Worm (Caenorhabditis elegans): ENCODE data around the gene ndnf-1.

Gene ndnf-1

DNA sequence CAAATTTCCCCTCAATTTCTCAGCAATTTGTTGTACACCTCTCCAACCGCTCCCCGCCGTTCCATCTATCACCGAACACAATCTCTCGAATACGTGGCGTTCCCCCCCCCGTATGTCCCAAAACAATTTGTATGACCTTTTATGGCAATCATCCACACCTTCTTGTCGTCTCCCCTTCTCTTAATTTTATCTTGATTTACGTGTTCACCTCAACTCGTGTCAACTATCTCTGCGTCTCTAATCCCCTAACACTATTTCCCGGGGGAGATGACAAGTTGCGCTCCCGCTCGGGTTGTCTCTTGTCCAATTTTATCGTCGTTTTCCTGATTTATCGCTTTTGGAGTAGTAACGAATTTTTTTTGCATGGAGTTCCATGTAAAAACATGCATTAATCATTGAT lies 14.1 kb downstream of the ndnf-1 start:
- TF ChIP-seq fkh-10 (GFP tag; optimal IDR thresholded peaks at IDR 0.05) (no peak), aha-1 (tag) (peak; percentile 81), hlh-30 (tag; optimal IDR thresholded peaks at IDR 0.05; ENCODE audit: insufficient read depth) (peak; percentile 36), nhr-102 (tag; optimal IDR thresholded peaks at IDR 0.05) (no peak), ceh-62 (tag; optimal IDR thresholded peaks at IDR 0.05) (no peak), ceh-20 (GFP tag; IDR thresholded peaks at IDR 0.05) (no peak), unc-62 (GFP tag; optimal IDR thresholded peaks at IDR 0.05 in 1 of 2) (peak in 1 of 2 experiments; percentile 85), unc-62 (tag; optimal IDR thresholded peaks at IDR 0.05) (no peak), dmd-9 (GFP tag; IDR thresholded peaks at IDR 0.05) (0 out of 2 replicates have a peak, but pooled peaks have one; percentile 29), spr-1 (tag; optimal IDR thresholded peaks at IDR 0.05) (no peak), nhr-28 (tag; optimal IDR thresholded peaks at IDR 0.05) (peak; percentile 26), F44E2.7 (GFP tag; IDR thresholded peaks at IDR 0.05) (no peak), nhr-48 (tag; optimal IDR thresholded peaks at IDR 0.05) (no peak), tra-1 (GFP tag; IDR thresholded peaks at IDR 0.05) (0 out of 2 replicates have a peak, but pooled peaks have one; percentile 16)

DNA sequence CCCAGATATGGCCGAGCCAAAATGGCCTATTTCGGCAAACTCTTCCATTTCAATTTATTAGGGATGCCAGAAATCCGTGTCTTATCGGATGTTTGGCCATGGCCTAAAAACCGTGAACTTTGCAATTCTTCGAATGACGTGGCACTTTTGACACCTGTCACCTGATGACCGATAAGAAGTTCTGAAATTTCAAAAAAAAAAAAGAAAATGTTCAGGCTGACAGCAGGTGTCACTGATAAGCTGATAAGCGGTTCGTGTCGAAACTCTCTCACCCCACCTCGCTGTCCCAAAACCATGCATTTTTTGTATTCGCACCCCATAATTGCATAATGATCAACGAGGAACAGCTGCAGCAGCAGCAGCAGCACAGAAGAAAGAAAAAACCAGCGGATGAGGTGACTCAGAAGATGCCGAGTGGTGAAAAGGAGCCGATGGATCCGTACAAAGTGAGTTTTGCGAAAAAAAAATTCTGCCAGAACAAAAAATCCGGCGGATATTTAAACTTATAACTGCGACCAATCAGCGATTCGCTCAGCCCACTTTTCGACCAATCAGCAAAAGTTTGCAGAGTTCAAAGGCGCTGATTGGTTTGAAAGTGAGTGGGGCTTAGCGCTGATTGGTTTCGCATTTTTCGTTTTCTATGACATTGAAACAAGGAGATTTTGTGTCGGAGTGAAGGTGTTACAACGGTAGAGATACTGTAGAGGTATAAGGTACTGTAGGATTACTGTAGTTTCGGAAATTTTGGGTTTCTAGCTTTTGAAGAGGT lies 16.2 kb downstream of the ndnf-1 start, which contains the start of the genes Y54G2A.28 and vrp-1:
Gene Y54G2A.28, minus strand, starts transcription at position 48 of the 769 bp plus-strand sequence.
Gene vrp-1, plus strand, starts transcription at position 214 of the 769 bp plus-strand sequence.
- TF ChIP-seq dpl-1 (GFP tag; optimal IDR thresholded peaks at IDR 0.05) (no peak), ztf-7 (tag; optimal IDR thresholded peaks at IDR 0.05) (no peak), gei-8 (GFP tag; optimal IDR thresholded peaks at IDR 0.05) (no peak), dmd-6 (GFP tag; IDR thresholded peaks at IDR 0.05) (peak; percentile 97), lin-38 (GFP tag; IDR thresholded peaks at IDR 0.05) (peak; percentile 20; the same call in 1 of the 2 replicates), ceh-32 (tag; optimal IDR thresholded peaks at IDR 0.05; ENCODE audit: poor library complexity) (no peak), daf-16 (GFP tag; optimal IDR thresholded peaks at IDR 0.05) (no peak), daf-16 (tag; optimal IDR thresholded peaks at IDR 0.05) (peak; percentile 64), nhr-237 (tag; optimal IDR thresholded peaks at IDR 0.05) (no peak), T26A8.4 (GFP tag; IDR thresholded peaks at IDR 0.05) (no peak), daf-12 (tag; optimal IDR thresholded peaks at IDR 0.05) (no peak), php-3 (GFP tag; IDR thresholded peaks at IDR 0.05) (peak; percentile 73), mdl-1 (tag; optimal IDR thresholded peaks at IDR 0.05) (no peak), attf-4 (tag; optimal IDR thresholded peaks at IDR 0.05) (no peak), arid-1 (GFP tag; conservative IDR thresholded peaks at IDR 0.05) (no peak), lin-1 (GFP tag; IDR thresholded peaks at IDR 0.05) (peak; percentile 68), mep-1 (tag; optimal IDR thresholded peaks at IDR 0.05) (peak; percentile 15), nhr-76 (tag; optimal IDR thresholded peaks at IDR 0.05) (no peak), dve-1 (tag; optimal IDR thresholded peaks at IDR 0.05; ENCODE audit: insufficient read depth) (peak; percentile 86), spr-1 (tag; optimal IDR thresholded peaks at IDR 0.05) (no peak), ctbp-1 (GFP tag; IDR thresholded peaks at IDR 0.05) (no peak), ceh-62 (tag; optimal IDR thresholded peaks at IDR 0.05) (no peak), mxl-2 (GFP tag; conservative IDR thresholded peaks at IDR 0.05) (no peak), lsy-2 (tag; optimal IDR thresholded peaks at IDR 0.05) (no peak), dmd-9 (GFP tag; IDR thresholded peaks at IDR 0.05) (no peak), ceh-28 (tag; optimal IDR thresholded peaks at IDR 0.05) (no peak), ceh-82 (tag; optimal IDR thresholded peaks at IDR 0.05) (no peak), snpc-1.2 (GFP tag; IDR thresholded peaks at IDR 0.05) (no peak), ZK337.2 (GFP tag; IDR thresholded peaks at IDR 0.05) (no peak), Y5F2A.4 (GFP tag; optimal IDR thresholded peaks at IDR 0.05) (no peak), lir-3 (tag; optimal IDR thresholded peaks at IDR 0.05) (no peak), nhr-11 (tag; optimal IDR thresholded peaks at IDR 0.05) (no peak), nhr-25 (tag; optimal IDR thresholded peaks at IDR 0.05; ENCODE audit: borderline replicate concordance, insufficient read depth) (no peak), Y48G9A.11 (GFP tag; IDR thresholded peaks at IDR 0.05) (no peak), lin-39 (tag; optimal IDR thresholded peaks at IDR 0.05) (no peak), ama-1 (optimal IDR thresholded peaks at IDR 0.05) (no peak), lin-13 (GFP tag; optimal IDR thresholded peaks at IDR 0.05) (peak; percentile 49), F26F4.8 (GFP tag; conservative IDR thresholded peaks at IDR 0.05) (no peak), ztf-11 (tag; optimal IDR thresholded peaks at IDR 0.05) (no peak)

Data from whole organism, L4 larva.